Worm (Caenorhabditis elegans): ENCODE measurements around the gene Y81G3A.4.

- TF ChIP-seq W03F9.2 (tag; optimal IDR thresholded peaks at IDR 0.05) (no peak), him-1 (tag; optimal IDR thresholded peaks at IDR 0.05) (no peak)
These were observed 14.8 kb upstream of the Y81G3A.4 start for ce11 chrII:13076301-13076916.

Measured in whole organism, L4/young adult.